Worm (Caenorhabditis elegans): Measurements from ENCODE around the gene nhr-195.

nhr-195 gene

ce11 chrV:8972271-8972670 lies at the start of gene nhr-195:
Gene nhr-195, minus strand, starts transcription at chrV:8972371.
- TF ChIP-seq cog-1 (tag; optimal IDR thresholded peaks at IDR 0.05), result no peak
- no peak for TF ChIP-seq flt-1 (GFP tag; IDR thresholded peaks at IDR 0.05)
- TF ChIP-seq ref-1 (GFP tag; conservative IDR thresholded peaks at IDR 0.05), result no peak
- TF ChIP-seq ztf-29 (GFP tag; IDR thresholded peaks at IDR 0.05), result no peak
- no peak for TF ChIP-seq klf-2 (GFP tag; conservative IDR thresholded peaks at IDR 0.05)

- TF ChIP-seq ztf-29 (GFP tag; IDR thresholded peaks at IDR 0.05) (no peak), T22C8.4 (GFP tag; IDR thresholded peaks at IDR 0.05) (no peak), tab-1 (GFP tag; IDR thresholded peaks at IDR 0.05) (no peak), cog-1 (tag; optimal IDR thresholded peaks at IDR 0.05) (no peak), klf-2 (GFP tag; conservative IDR thresholded peaks at IDR 0.05) (no peak), ref-1 (GFP tag; conservative IDR thresholded peaks at IDR 0.05) (no peak), ztf-23 (GFP tag; IDR thresholded peaks at IDR 0.05) (no peak), med-1 (GFP tag; optimal IDR thresholded peaks at IDR 0.05; ENCODE audit: insufficient read depth) (no peak)
Measured at ce11 chrV:9018871-9019270, 46.7 kb upstream of the nhr-195 start.

- TF ChIP-seq klf-2 (GFP tag; conservative IDR thresholded peaks at IDR 0.05) (no peak), med-1 (GFP tag; optimal IDR thresholded peaks at IDR 0.05; ENCODE audit: insufficient read depth) (no peak), flt-1 (GFP tag; IDR thresholded peaks at IDR 0.05) (no peak), ref-1 (GFP tag; conservative IDR thresholded peaks at IDR 0.05) (no peak), ztf-23 (GFP tag; IDR thresholded peaks at IDR 0.05) (no peak), T22C8.4 (GFP tag; IDR thresholded peaks at IDR 0.05) (no peak), cog-1 (tag; optimal IDR thresholded peaks at IDR 0.05) (no peak), tab-1 (GFP tag; IDR thresholded peaks at IDR 0.05) (no peak), ztf-29 (GFP tag; IDR thresholded peaks at IDR 0.05) (no peak)
Measured at ce11 chrV:9016479-9016878, 44.3 kb upstream of the nhr-195 start, which contains the start of gene oac-40. Gene oac-40, plus strand, starts transcription at chrV:9016779.

- TF ChIP-seq ztf-23 (GFP tag; IDR thresholded peaks at IDR 0.05) (no peak), T22C8.4 (GFP tag; IDR thresholded peaks at IDR 0.05) (no peak), klf-2 (GFP tag; conservative IDR thresholded peaks at IDR 0.05) (no peak), ref-1 (GFP tag; conservative IDR thresholded peaks at IDR 0.05) (no peak), ztf-29 (GFP tag; IDR thresholded peaks at IDR 0.05) (no peak), tab-1 (GFP tag; IDR thresholded peaks at IDR 0.05) (no peak), flt-1 (GFP tag; IDR thresholded peaks at IDR 0.05) (no peak), med-1 (GFP tag; optimal IDR thresholded peaks at IDR 0.05; ENCODE audit: insufficient read depth) (no peak), cog-1 (tag; optimal IDR thresholded peaks at IDR 0.05) (no peak)
Measured at ce11 chrV:9015540-9015939, 43.4 kb upstream of the nhr-195 start, which contains the start of gene srt-18. Gene srt-18, minus strand, starts transcription at chrV:9015640.

ce11 chrV:9013765-9014164 lies 41.6 kb upstream of the nhr-195 start, which contains the start of gene srh-201:
Gene srh-201, minus strand, starts transcription at chrV:9013865.
- TF ChIP-seq klf-2 (GFP tag; conservative IDR thresholded peaks at IDR 0.05), result no peak
- no peak for TF ChIP-seq T22C8.4 (GFP tag; IDR thresholded peaks at IDR 0.05)
- no peak for TF ChIP-seq ref-1 (GFP tag; conservative IDR thresholded peaks at IDR 0.05)
- TF ChIP-seq med-1 (GFP tag; optimal IDR thresholded peaks at IDR 0.05; ENCODE audit: insufficient read depth), result no peak
- no peak for TF ChIP-seq ztf-29 (GFP tag; IDR thresholded peaks at IDR 0.05)
- no peak for TF ChIP-seq ztf-23 (GFP tag; IDR thresholded peaks at IDR 0.05)
- no peak for TF ChIP-seq cog-1 (tag; optimal IDR thresholded peaks at IDR 0.05)
- no peak for TF ChIP-seq flt-1 (GFP tag; IDR thresholded peaks at IDR 0.05)
- no peak for TF ChIP-seq tab-1 (GFP tag; IDR thresholded peaks at IDR 0.05)

ce11 chrV:9009175-9009574 lies 37.0 kb upstream of the nhr-195 start, which contains the start of gene srx-2:
Gene srx-2, plus strand, starts transcription at chrV:9009475.
- TF ChIP-seq T22C8.4 (GFP tag; IDR thresholded peaks at IDR 0.05), result no peak
- no peak for TF ChIP-seq tab-1 (GFP tag; IDR thresholded peaks at IDR 0.05)
- TF ChIP-seq klf-2 (GFP tag; conservative IDR thresholded peaks at IDR 0.05), result no peak
- no peak for TF ChIP-seq ref-1 (GFP tag; conservative IDR thresholded peaks at IDR 0.05)
- TF ChIP-seq cog-1 (tag; optimal IDR thresholded peaks at IDR 0.05), result no peak
- no peak for TF ChIP-seq med-1 (GFP tag; optimal IDR thresholded peaks at IDR 0.05; ENCODE audit: insufficient read depth)
- TF ChIP-seq flt-1 (GFP tag; IDR thresholded peaks at IDR 0.05), result no peak
- no peak for TF ChIP-seq ztf-29 (GFP tag; IDR thresholded peaks at IDR 0.05)
- no peak for TF ChIP-seq ztf-23 (GFP tag; IDR thresholded peaks at IDR 0.05)

- no peak for TF ChIP-seq ref-1 (GFP tag; conservative IDR thresholded peaks at IDR 0.05)
- TF ChIP-seq tab-1 (GFP tag; IDR thresholded peaks at IDR 0.05), result no peak
- no peak for TF ChIP-seq ztf-23 (GFP tag; IDR thresholded peaks at IDR 0.05)
- TF ChIP-seq T22C8.4 (GFP tag; IDR thresholded peaks at IDR 0.05), result no peak
- TF ChIP-seq ztf-29 (GFP tag; IDR thresholded peaks at IDR 0.05), result no peak
- TF ChIP-seq flt-1 (GFP tag; IDR thresholded peaks at IDR 0.05), result no peak
- TF ChIP-seq med-1 (GFP tag; optimal IDR thresholded peaks at IDR 0.05; ENCODE audit: insufficient read depth), result no peak
- no peak for TF ChIP-seq klf-2 (GFP tag; conservative IDR thresholded peaks at IDR 0.05)
- no peak for TF ChIP-seq cog-1 (tag; optimal IDR thresholded peaks at IDR 0.05)
Measured at ce11 chrV:9005243-9005642, 33.1 kb upstream of the nhr-195 start, which contains the start of gene srx-3. Gene srx-3, plus strand, starts transcription at chrV:9005543.

ce11 chrV:9003291-9003690 lies 31.1 kb upstream of the nhr-195 start, which contains the start of gene srx-1:
Gene srx-1, plus strand, starts transcription at chrV:9003672.
- TF ChIP-seq med-1 (GFP tag; optimal IDR thresholded peaks at IDR 0.05; ENCODE audit: insufficient read depth) (no peak), ztf-23 (GFP tag; IDR thresholded peaks at IDR 0.05) (no peak), ztf-29 (GFP tag; IDR thresholded peaks at IDR 0.05) (no peak), klf-2 (GFP tag; conservative IDR thresholded peaks at IDR 0.05) (no peak), tab-1 (GFP tag; IDR thresholded peaks at IDR 0.05) (no peak), ref-1 (GFP tag; conservative IDR thresholded peaks at IDR 0.05) (no peak), T22C8.4 (GFP tag; IDR thresholded peaks at IDR 0.05) (no peak), flt-1 (GFP tag; IDR thresholded peaks at IDR 0.05) (no peak), cog-1 (tag; optimal IDR thresholded peaks at IDR 0.05) (no peak)

- no peak for TF ChIP-seq cog-1 (tag; optimal IDR thresholded peaks at IDR 0.05)
- TF ChIP-seq T22C8.4 (GFP tag; IDR thresholded peaks at IDR 0.05), result no peak
- no peak for TF ChIP-seq ztf-23 (GFP tag; IDR thresholded peaks at IDR 0.05)
- no peak for TF ChIP-seq ref-1 (GFP tag; conservative IDR thresholded peaks at IDR 0.05)
- TF ChIP-seq flt-1 (GFP tag; IDR thresholded peaks at IDR 0.05), result no peak
- TF ChIP-seq tab-1 (GFP tag; IDR thresholded peaks at IDR 0.05), result no peak
- no peak for TF ChIP-seq klf-2 (GFP tag; conservative IDR thresholded peaks at IDR 0.05)
- no peak for TF ChIP-seq ztf-29 (GFP tag; IDR thresholded peaks at IDR 0.05)
- TF ChIP-seq med-1 (GFP tag; optimal IDR thresholded peaks at IDR 0.05; ENCODE audit: insufficient read depth), result no peak
Measured at ce11 chrV:9001175-9001574, 29.0 kb upstream of the nhr-195 start, which contains the start of gene F59E11.2. Gene F59E11.2, plus strand, starts transcription at chrV:9001475.

Data from whole organism, midembryonic.